Fruit fly (Drosophila melanogaster) whole organism, embryonic: ENCODE measurements around the gene CG6066.

Experiments used
- BEAF-32 ChIP-seq: fragments of 200-800 bp; sonication (Bioruptor generic); optimal IDR thresholded peaks from 3 replicates; lab custom pipeline; 2017; ENCODE audit warnings: missing biosample characterization, missing genetic modification characterization, mild to moderate bottlenecking, moderate library complexity, missing genetic modification reagents
- CG10979 ChIP-seq: fragments of 200-800 bp; sonication (Bioruptor generic); optimal IDR thresholded peaks from 2 replicates; lab custom pipeline; 2018; ENCODE audit warnings: missing biosample characterization, mild to moderate bottlenecking, missing genetic modification characterization, moderate library complexity
- CG12236 ChIP-seq: fragments of 200-800 bp; sonication (Bioruptor generic); optimal IDR thresholded peaks from 2 replicates; lab custom pipeline; 2016; ENCODE audit warnings: missing biosample characterization, missing genetic modification characterization
- CG1529 ChIP-seq: fragments of 200-800 bp; sonication (Bioruptor generic); optimal IDR thresholded peaks from 3 replicates; lab custom pipeline; 2018; ENCODE audit warnings: missing biosample characterization, missing genetic modification characterization
- CG15514 ChIP-seq: fragments of 200-800 bp; sonication (Bioruptor generic); optimal IDR thresholded peaks from 3 replicates; lab custom pipeline; 2017; ENCODE audit warnings: missing biosample characterization, missing genetic modification characterization, mild to moderate bottlenecking, moderate library complexity, missing genetic modification reagents
- CG17912 ChIP-seq: fragments of 200-800 bp; sonication (Bioruptor generic); optimal IDR thresholded peaks from 2 replicates; lab custom pipeline; 2018; ENCODE audit warnings: missing biosample characterization, mild to moderate bottlenecking, missing genetic modification characterization
- CG1832 ChIP-seq: fragments of 200-800 bp; sonication (Bioruptor generic); optimal IDR thresholded peaks from 2 replicates; lab custom pipeline; 2017; ENCODE audit warnings: missing biosample characterization, mild to moderate bottlenecking, missing genetic modification characterization, inconsistent platforms
- CG2678 ChIP-seq: fragments of 200-800 bp; sonication (Bioruptor generic); optimal IDR thresholded peaks from 3 replicates; lab custom pipeline; 2019; ENCODE audit warnings: missing biosample characterization, mild to moderate bottlenecking, missing genetic modification characterization, moderate library complexity
- CG2712 ChIP-seq: fragments of 200-800 bp; optimal IDR thresholded peaks from 3 replicates; lab custom pipeline; 2019; ENCODE audit warnings: missing biosample characterization, mild to moderate bottlenecking, missing genetic modification characterization, moderate library complexity
- CG42726 ChIP-seq: fragments of 200-800 bp; sonication (Bioruptor generic); IDR thresholded peaks from 2 replicates; pipeline ENCODE4 v1.3.6; 2022; ENCODE audit warnings: missing biosample characterization, missing genetic modification characterization; ENCODE audit not compliant: partially characterized antibody
- CG4328 ChIP-seq: fragments of 200-800 bp; sonication (Bioruptor generic); optimal IDR thresholded peaks from 3 replicates; lab custom pipeline; 2017; ENCODE audit warnings: missing biosample characterization, missing genetic modification reagents, missing genetic modification characterization
- CG4404 ChIP-seq: fragments of 200-800 bp; sonication (Bioruptor generic); IDR thresholded peaks from 2 replicates; pipeline ENCODE4 v1.3.6; 2022; ENCODE audit warnings: missing biosample characterization, missing genetic modification characterization
- CG6272 ChIP-seq: fragments of 200-800 bp; sonication (Bioruptor generic); IDR thresholded peaks from 2 replicates; pipeline ENCODE4 v1.3.6; 2022; ENCODE audit warnings: missing biosample characterization, missing genetic modification characterization
- CG9609 ChIP-seq: fragments of 200-800 bp; sonication (Bioruptor generic); optimal IDR thresholded peaks from 3 replicates; lab custom pipeline; 2016; ENCODE audit warnings: missing biosample characterization, missing genetic modification characterization
- CG9797 ChIP-seq: fragments of 200-800 bp; sonication (Bioruptor generic); optimal IDR thresholded peaks from 3 replicates; lab custom pipeline; 2018; ENCODE audit warnings: missing biosample characterization, mild to moderate bottlenecking, missing genetic modification characterization
- Camta ChIP-seq: fragments of 200-800 bp; sonication (Bioruptor generic); optimal IDR thresholded peaks from 2 replicates; lab custom pipeline; 2016; ENCODE audit warnings: missing biosample characterization, missing genetic modification characterization
- Dek ChIP-seq: fragments of 200-800 bp; sonication (Bioruptor generic); optimal IDR thresholded peaks from 3 replicates; lab custom pipeline; 2019; ENCODE audit warnings: missing biosample characterization, mild to moderate bottlenecking, missing genetic modification characterization, moderate library complexity
- Dll ChIP-seq: fragments of 200-800 bp; sonication (Bioruptor generic); IDR thresholded peaks from 4 replicates; pipeline ENCODE4 v1.3.6; 2022; ENCODE audit warnings: missing biosample characterization, missing genetic modification characterization; ENCODE audit not compliant: partially characterized antibody
- E2f2 ChIP-seq: fragments of 200-800 bp; sonication (Bioruptor generic); IDR thresholded peaks from 2 replicates; pipeline ENCODE4 v1.3.6; 2022; ENCODE audit warnings: missing biosample characterization, missing genetic modification characterization
- Ets65A ChIP-seq: fragments of 200-800 bp; sonication (Bioruptor generic); peaks from one replicate; lab custom pipeline; 2016; ENCODE audit warnings: missing biosample characterization, missing genetic modification characterization
- Gsc ChIP-seq: fragments of 200-800 bp; sonication (Bioruptor generic); IDR thresholded peaks from 2 replicates; pipeline ENCODE4 v1.3.6; 2022; ENCODE audit warnings: missing biosample characterization, missing genetic modification characterization
- MESR4 ChIP-seq: fragments of 200-800 bp; sonication (Bioruptor generic); optimal IDR thresholded peaks from 2 replicates; lab custom pipeline; 2018; ENCODE audit warnings: missing biosample characterization, mild to moderate bottlenecking, missing genetic modification characterization, moderate library complexity
- Med ChIP-seq: fragments of 200-800 bp; sonication (Bioruptor generic); peaks from one replicate; lab custom pipeline; 2016; ENCODE audit warnings: missing biosample characterization, missing genetic modification characterization, mild to moderate bottlenecking, inconsistent platforms, moderate library complexity
- Mes4 ChIP-seq: fragments of 200-800 bp; sonication (Bioruptor generic); optimal IDR thresholded peaks from 2 replicates; lab custom pipeline; 2016; ENCODE audit warnings: missing biosample characterization, missing genetic modification characterization
- Myb ChIP-seq: fragments of 200-800 bp; sonication (Bioruptor generic); optimal IDR thresholded peaks from 2 replicates; lab custom pipeline; 2016; ENCODE audit warnings: missing biosample characterization, missing genetic modification characterization
- NFAT ChIP-seq: fragments of 200-800 bp; sonication (Bioruptor generic); IDR thresholded peaks from 2 replicates; pipeline ENCODE4 v1.3.6; 2022; ENCODE audit warnings: missing biosample characterization, missing genetic modification characterization
- Nf-YA ChIP-seq: fragments of 200-800 bp; sonication (Bioruptor generic); IDR thresholded peaks from 2 replicates; pipeline ENCODE4 v1.3.6; 2022; ENCODE audit warnings: missing biosample characterization, missing genetic modification characterization
- Nf-YB ChIP-seq: fragments of 200-800 bp; sonication (Bioruptor generic); optimal IDR thresholded peaks from 3 replicates; lab custom pipeline; 2019; ENCODE audit warnings: missing biosample characterization, mild to moderate bottlenecking, missing genetic modification characterization, moderate library complexity
- Ptx1 ChIP-seq: fragments of 200-800 bp; sonication (Bioruptor generic); IDR thresholded peaks from 2 replicates; pipeline ENCODE4 v1.3.6; 2022; ENCODE audit warnings: missing biosample characterization, missing genetic modification characterization
- Scr ChIP-seq: fragments of 200-800 bp; sonication (Bioruptor generic); IDR thresholded peaks from 2 replicates; pipeline ENCODE4 v1.3.6; 2022; ENCODE audit warnings: missing biosample characterization, missing genetic modification characterization; ENCODE audit not compliant: partially characterized antibody
- Sry-δ ChIP-seq: fragments of 200-800 bp; sonication (Bioruptor generic); optimal IDR thresholded peaks from 2 replicates; lab custom pipeline; 2016; ENCODE audit warnings: missing biosample characterization, missing genetic modification characterization
- amos ChIP-seq: fragments of 200-800 bp; sonication (Bioruptor generic); IDR thresholded peaks from 2 replicates; pipeline ENCODE4 v1.3.6; 2022; ENCODE audit warnings: missing biosample characterization, missing genetic modification characterization; ENCODE audit not compliant: partially characterized antibody
- aop ChIP-seq: fragments of 200-800 bp; sonication (Bioruptor generic); IDR thresholded peaks from 2 replicates; pipeline ENCODE4 v1.3.6; 2022; ENCODE audit warnings: missing biosample characterization, missing genetic modification characterization
- bbx ChIP-seq: fragments of 200-800 bp; sonication (Bioruptor generic); IDR thresholded peaks from 2 replicates; pipeline ENCODE4 v1.3.6; 2022; ENCODE audit warnings: missing biosample characterization, missing genetic modification characterization; ENCODE audit not compliant: partially characterized antibody
- dmrt99B ChIP-seq: fragments of 200-800 bp; sonication (Bioruptor generic); optimal IDR thresholded peaks from 2 replicates; lab custom pipeline; 2018; ENCODE audit warnings: missing biosample characterization, mild to moderate bottlenecking, missing genetic modification characterization, moderate library complexity
- ftz-f1 ChIP-seq: fragments of 200-800 bp; sonication (Bioruptor generic); optimal IDR thresholded peaks from 2 replicates; lab custom pipeline; 2016; ENCODE audit warnings: missing biosample characterization, missing genetic modification characterization
- fu2 ChIP-seq: fragments of 200-800 bp; sonication (Bioruptor generic); optimal IDR thresholded peaks from 2 replicates; lab custom pipeline; 2016; ENCODE audit warnings: missing biosample characterization, missing genetic modification characterization
- gfzf ChIP-seq: fragments of 200-800 bp; sonication (Bioruptor generic); optimal IDR thresholded peaks from 2 replicates; lab custom pipeline; 2016; ENCODE audit warnings: missing biosample characterization, mild to moderate bottlenecking, missing genetic modification characterization, moderate library complexity
- hbn ChIP-seq: fragments of 200-800 bp; sonication (Bioruptor generic); IDR thresholded peaks from 2 replicates; pipeline ENCODE4 v1.3.6; 2022; ENCODE audit warnings: missing biosample characterization, missing genetic modification characterization; ENCODE audit not compliant: partially characterized antibody
- inv ChIP-seq: fragments of 200-800 bp; sonication (Bioruptor generic); IDR thresholded peaks from 2 replicates; pipeline ENCODE4 v1.3.6; 2022; ENCODE audit warnings: missing biosample characterization, missing genetic modification characterization; ENCODE audit not compliant: partially characterized antibody
- mld ChIP-seq: fragments of 200-800 bp; sonication (Bioruptor generic); IDR thresholded peaks from 3 replicates; pipeline ENCODE4 v1.3.6; 2022; ENCODE audit warnings: missing biosample characterization, missing genetic modification characterization; ENCODE audit not compliant: partially characterized antibody
- nau ChIP-seq: fragments of 200-800 bp; sonication (Bioruptor generic); optimal IDR thresholded peaks from 3 replicates; lab custom pipeline; 2017; ENCODE audit warnings: missing biosample characterization, mild to moderate bottlenecking, missing genetic modification characterization, missing genetic modification reagents
- nerfin-2 ChIP-seq: fragments of 200-800 bp; sonication (Bioruptor generic); IDR thresholded peaks from 2 replicates; pipeline ENCODE4 v1.3.6; 2022; ENCODE audit warnings: missing biosample characterization, missing genetic modification characterization; ENCODE audit not compliant: partially characterized antibody
- row ChIP-seq: fragments of 200-800 bp; sonication (Bioruptor generic); IDR thresholded peaks from 3 replicates; pipeline ENCODE4 v1.3.6; 2022; ENCODE audit warnings: missing biosample characterization, missing genetic modification characterization
- stwl ChIP-seq: fragments of 200-800 bp; sonication (Bioruptor generic); optimal IDR thresholded peaks from 3 replicates; lab custom pipeline; 2018; ENCODE audit warnings: missing biosample characterization, mild to moderate bottlenecking, missing genetic modification characterization, moderate library complexity
- tgo ChIP-seq: fragments of 200-800 bp; sonication (Bioruptor generic); IDR thresholded peaks from 3 replicates; pipeline ENCODE4 v1.3.6; 2022; ENCODE audit warnings: missing biosample characterization, missing genetic modification characterization
- unc-4 ChIP-seq: fragments of 200-800 bp; sonication (Bioruptor generic); IDR thresholded peaks from 2 replicates; pipeline ENCODE4 v1.3.6; 2022; ENCODE audit warnings: missing biosample characterization, missing genetic modification characterization; ENCODE audit not compliant: partially characterized antibody
- z ChIP-seq: fragments of 200-800 bp; sonication (Bioruptor generic); IDR thresholded peaks from 3 replicates; pipeline ENCODE4 v1.3.6; 2022; ENCODE audit warnings: missing biosample characterization, missing genetic modification characterization
- zen2 ChIP-seq: fragments of 200-800 bp; sonication (Bioruptor generic); IDR thresholded peaks from 3 replicates; pipeline ENCODE4 v1.3.6; 2022; ENCODE audit warnings: missing biosample characterization, missing genetic modification characterization; ENCODE audit not compliant: partially characterized antibody

Gene CG6066

DNA sequence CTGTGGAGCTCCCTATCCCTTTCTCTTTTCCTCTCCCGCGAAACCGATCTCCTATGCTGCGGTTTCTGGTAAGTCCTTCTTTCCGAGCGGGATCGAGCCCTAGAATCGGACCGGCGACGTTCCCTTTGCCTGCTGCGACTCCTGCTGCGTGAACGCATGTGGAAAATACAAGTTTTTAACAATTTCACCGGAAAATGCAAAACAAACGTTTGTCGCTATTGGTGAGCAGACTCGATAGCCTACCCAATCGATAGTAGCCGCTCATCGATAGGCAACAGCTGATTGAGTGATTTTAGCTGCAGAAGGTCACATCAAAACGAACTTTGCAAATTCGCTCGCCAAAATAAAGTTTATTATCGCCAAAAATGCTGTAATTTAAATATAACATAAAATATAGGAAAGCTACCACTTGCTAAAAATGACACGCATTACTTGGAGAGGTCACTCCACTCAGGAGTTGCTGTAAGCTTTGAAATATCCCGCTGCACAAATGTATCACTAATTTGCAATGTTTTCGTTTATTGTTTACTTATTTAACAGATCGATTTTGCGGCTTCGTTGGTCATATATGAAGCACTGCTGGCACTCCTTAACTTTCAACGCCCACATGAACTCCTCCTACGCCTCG is at the start of gene CG6066, which contains the start of gene CG5880:
TSS of gene CG6066 (minus strand) at position 243 of the 628 bp plus-strand sequence.
TSS of gene CG5880 (plus strand) at position 281 of the 628 bp plus-strand sequence.
- TF ChIP-seq CG1529 (no peak), E2f2 (GFP tag; lab: Robert Waterston, UW) (peak; percentile 48), CG42726 (GFP tag; lab: Robert Waterston, UW) (peak; percentile 58; the same call in 1 of the 2 replicates), Med (GFP tag; lab: Kevin White, UChicago) (peak; percentile 65), Ets65A (peak; percentile 87), tgo (GFP tag; lab: Robert Waterston, UW) (no peak), Mes4 (no peak), dmrt99B (no peak), Nf-YA (no peak), CG12236 (GFP tag; lab: Kevin White, UChicago) (no peak), gfzf (GFP tag; lab: Kevin White, UChicago) (peak; percentile 47), amos (GFP tag; lab: Robert Waterston, UW) (peak; percentile 85), MESR4 (GFP tag; lab: Kevin White, UChicago) (peak; percentile 63), aop (GFP tag; lab: Robert Waterston, UW) (no peak), mld (GFP tag; lab: Robert Waterston, UW) (peak; percentile 61; the same call in 1 of the 3 replicates), CG2678 (tag; lab: Kevin White, UChicago) (no peak), nau (no peak), CG15514 (GFP tag; lab: Kevin White, UChicago) (no peak), ftz-f1 (GFP tag; lab: Kevin White, UChicago) (peak; percentile 81), CG2712 (tag; lab: Kevin White, UChicago) (no peak), CG1832 (GFP tag; lab: Kevin White, UChicago) (peak; percentile 60), Ptx1 (GFP tag; lab: Robert Waterston, UW) (no peak), BEAF-32 (GFP tag; lab: Kevin White, UChicago) (peak; percentile 83), CG4328 (GFP tag; lab: Kevin White, UChicago) (no peak), bbx (peak; percentile 90), NFAT (GFP tag; lab: Robert Waterston, UW) (no peak), stwl (peak; percentile 74), Scr (peak; percentile 86), inv (GFP tag; lab: Robert Waterston, UW) (peak; percentile 70), Nf-YB (GFP tag; lab: Kevin White, UChicago) (peak; percentile 6), CG10979 (no peak), CG4404 (GFP tag; lab: Robert Waterston, UW) (no peak), CG9797 (GFP tag; lab: Kevin White, UChicago) (peak; percentile 80), Sry-δ (GFP tag; lab: Kevin White, UChicago) (peak; percentile 84), unc-4 (GFP tag; lab: Robert Waterston, UW) (peak; percentile 82), Camta (GFP tag; lab: Kevin White, UChicago) (no peak), CG17912 (GFP tag; lab: Kevin White, UChicago) (no peak), fu2 (GFP tag; lab: Kevin White, UChicago) (no peak), hbn (GFP tag; lab: Robert Waterston, UW) (peak; percentile 73), nerfin-2 (GFP tag; lab: Robert Waterston, UW) (peak; percentile 71), zen2 (peak; percentile 73; the same call in 2 of the 3 replicates), Dek (no peak), z (GFP tag; lab: Robert Waterston, UW) (no peak), row (GFP tag; lab: Robert Waterston, UW) (0 out of 3 replicates have a peak, but pooled peaks have one; percentile 7), Dll (peak; percentile 90), Myb (peak; percentile 29), Gsc (GFP tag; lab: Robert Waterston, UW) (no peak), CG9609 (GFP tag; lab: Kevin White, UChicago) (no peak), CG6272 (GFP tag; lab: Robert Waterston, UW) (no peak)
